Fruit fly (Drosophila melanogaster): ENCODE data around the gene CG32533.
A peak's percentile ranks its signal among the peaks of the same experiment; 100 is the strongest.

Gene CG32533

dm6 chrX:19494830-19495610 is 15.8 kb upstream of the CG32533 start, which contains the start of the genes ksh, CG14200 and Pfrx (continued):
- TF ChIP-seq CG18476 (GFP tag; optimal IDR thresholded peaks at IDR 0.05) (no peak), CG6854 (GFP tag; optimal IDR thresholded peaks at IDR 0.05) (no peak), CG11093 (GFP tag; IDR thresholded peaks at IDR 0.05) (no peak), insv (GFP tag; optimal IDR thresholded peaks at IDR 0.05) (peak in 1 of 2 experiments; percentile 14), CG1529 (GFP tag; optimal IDR thresholded peaks at IDR 0.05) (no peak), Dip3 (GFP tag; optimal IDR thresholded peaks at IDR 0.05) (peak; percentile 47), Myb (GFP tag; optimal IDR thresholded peaks at IDR 0.05) (peak; percentile 89), seq (GFP tag; IDR thresholded peaks at IDR 0.05) (no peak), CG6272 (GFP tag; IDR thresholded peaks at IDR 0.05) (peak; percentile 40; the same call in 1 of the 2 replicates), CG17802 (tag; optimal IDR thresholded peaks at IDR 0.05) (peak; percentile 63), CG32767 (GFP tag; IDR thresholded peaks at IDR 0.05) (no peak), Dbx (GFP tag; IDR thresholded peaks at IDR 0.05) (peak; percentile 50; the same call in 1 of the 3 replicates), Hr3 (GFP tag; optimal IDR thresholded peaks at IDR 0.05) (peak; percentile 65), slbo (GFP tag; IDR thresholded peaks at IDR 0.05) (peak; percentile 66), CG7963 (GFP tag; IDR thresholded peaks at IDR 0.05; ENCODE audit: partially characterized antibody) (peak; percentile 94), CG12659 (GFP tag; optimal IDR thresholded peaks at IDR 0.05) (peak; percentile 38), cad (GFP tag; optimal IDR thresholded peaks at IDR 0.05) (no peak), fd102C (GFP tag; optimal IDR thresholded peaks at IDR 0.05) (no peak), CG14965 (GFP tag; optimal IDR thresholded peaks at IDR 0.05; ENCODE audit: borderline replicate concordance) (no peak), nerfin-2 (GFP tag; IDR thresholded peaks at IDR 0.05; ENCODE audit: partially characterized antibody) (peak; percentile 86), CG2712 (tag; optimal IDR thresholded peaks at IDR 0.05) (peak; percentile 18), unpg (GFP tag; optimal IDR thresholded peaks at IDR 0.05) (no peak), H15 (GFP tag; IDR thresholded peaks at IDR 0.05) (0 out of 3 replicates have a peak, but pooled peaks have one; percentile 11), tna (GFP tag; IDR thresholded peaks at IDR 0.05; ENCODE audit: partially characterized antibody) (peak; percentile 89), E2f2 (GFP tag; IDR thresholded peaks at IDR 0.05) (peak; percentile 45), repo (GFP tag; optimal IDR thresholded peaks at IDR 0.05) (peak; percentile 15), Deaf1 (tag; optimal IDR thresholded peaks at IDR 0.05) (no peak), usp (GFP tag; optimal IDR thresholded peaks at IDR 0.05) (no peak), CG10147 (GFP tag; optimal IDR thresholded peaks at IDR 0.05) (no peak), bowl (GFP tag; IDR thresholded peaks at IDR 0.05) (no peak), CG7786 (GFP tag; optimal IDR thresholded peaks at IDR 0.05) (peak; percentile 14), dysf (GFP tag; IDR thresholded peaks at IDR 0.05) (peak; percentile 41; the same call in 1 of the 3 replicates), NFAT (GFP tag; IDR thresholded peaks at IDR 0.05) (peak; percentile 55; the same call in 1 of the 2 replicates), Nf-YC (tag; optimal IDR thresholded peaks at IDR 0.05) (peak; percentile 17), ab (GFP tag; optimal IDR thresholded peaks at IDR 0.05) (no peak), HmgZ (tag; optimal IDR thresholded peaks at IDR 0.05) (peak; percentile 22), CG5180 (GFP tag; optimal IDR thresholded peaks at IDR 0.05) (no peak), CG6765 (GFP tag; optimal IDR thresholded peaks at IDR 0.05) (no peak), CG10543 (GFP tag; optimal IDR thresholded peaks at IDR 0.05) (peak; percentile 18), Stat92E (GFP tag; optimal IDR thresholded peaks at IDR 0.05) (no peak), pita (GFP tag; optimal IDR thresholded peaks at IDR 0.05) (no peak), CG2199 (GFP tag; IDR thresholded peaks at IDR 0.05) (no peak), CG2875 (GFP tag; optimal IDR thresholded peaks at IDR 0.05) (no peak), ash1 (GFP tag; optimal IDR thresholded peaks at IDR 0.05) (no peak), chinmo (GFP tag; IDR thresholded peaks at IDR 0.05; ENCODE audit: partially characterized antibody) (peak; percentile 73; the same call in 3 of the 4 replicates), CG9932 (GFP tag; IDR thresholded peaks at IDR 0.05) (peak; percentile 77), CG12942 (GFP tag; optimal IDR thresholded peaks at IDR 0.05) (no peak), CG13624 (GFP tag; optimal IDR thresholded peaks at IDR 0.05) (peak; percentile 41), pfk (GFP tag; optimal IDR thresholded peaks at IDR 0.05) (peak; percentile 31)
